Worm (Caenorhabditis elegans) whole organism, late embryonic: ENCODE results near the gene C50E10.2.
A peak's percentile ranks its signal among the peaks of the same experiment; 100 is the strongest.

Source experiments
- T23F11.4 ChIP-seq: fragments of 200-800 bp; sonication (Bioruptor generic); optimal IDR thresholded peaks from 2 replicates; lab custom pipeline; 2018; ENCODE audit warnings: mild to moderate bottlenecking, missing genetic modification characterization, missing compliant biosample characterization
- Y22D7AL.16 ChIP-seq: sonication (generic microtip); optimal IDR thresholded peaks from 2 replicates; lab custom pipeline; 2016; ENCODE audit warnings: missing genetic modification characterization, missing compliant biosample characterization
- ceh-14 ChIP-seq: sonication (generic microtip); optimal IDR thresholded peaks from 2 replicates; lab custom pipeline; 2016; ENCODE audit warnings: missing genotype, missing genetic modification characterization, missing compliant biosample characterization
- ceh-18 ChIP-seq: sonication (generic microtip); optimal IDR thresholded peaks from 2 replicates; lab custom pipeline; 2016; ENCODE audit warnings: missing genetic modification characterization, missing compliant biosample characterization
- ceh-19 ChIP-seq: fragments of 200-800 bp; sonication (Bioruptor generic); optimal IDR thresholded peaks from 2 replicates; lab custom pipeline; 2018; ENCODE audit warnings: mild to moderate bottlenecking, missing genetic modification characterization, missing compliant biosample characterization
- ceh-2 ChIP-seq: sonication (generic microtip); optimal IDR thresholded peaks from 2 replicates; lab custom pipeline; 2016; ENCODE audit warnings: missing genotype, missing genetic modification characterization, missing compliant biosample characterization
- ceh-22 ChIP-seq: sonication (generic microtip); optimal IDR thresholded peaks from 2 replicates; lab custom pipeline; 2017; ENCODE audit warnings: missing biosample characterization, missing genetic modification characterization
- ceh-34 ChIP-seq: sonication (generic microtip); optimal IDR thresholded peaks from 2 replicates; lab custom pipeline; 2016; ENCODE audit warnings: mild to moderate bottlenecking, missing genetic modification characterization, missing compliant biosample characterization
- ceh-48 ChIP-seq: sonication (generic microtip); optimal IDR thresholded peaks from 2 replicates; lab custom pipeline; 2016; ENCODE audit warnings: missing genetic modification characterization, inconsistent platforms, missing compliant biosample characterization
- che-1 ChIP-seq: sonication (generic microtip); optimal IDR thresholded peaks from 2 replicates; lab custom pipeline; 2016; ENCODE audit warnings: mild to moderate bottlenecking, missing genetic modification characterization, missing compliant biosample characterization
- dmd-4 ChIP-seq: sonication (generic microtip); optimal IDR thresholded peaks from 2 replicates; lab custom pipeline; 2016; ENCODE audit warnings: borderline replicate concordance, missing genetic modification characterization, missing compliant biosample characterization
- elt-4 ChIP-seq: sonication (generic microtip); optimal IDR thresholded peaks from 2 replicates; lab custom pipeline; 2016; ENCODE audit warnings: missing genetic modification characterization, missing compliant biosample characterization
- eyg-1 ChIP-seq: sonication (generic microtip); optimal IDR thresholded peaks from 2 replicates; lab custom pipeline; 2016; ENCODE audit warnings: missing genotype, missing genetic modification characterization, missing compliant biosample characterization
- fax-1 ChIP-seq: sonication (generic microtip); optimal IDR thresholded peaks from 2 replicates; lab custom pipeline; 2016; ENCODE audit warnings: missing genotype, missing genetic modification characterization, missing compliant biosample characterization
- fkh-10 ChIP-seq: fragments of 150-350 bp; optimal IDR thresholded peaks from 2 replicates; lab custom pipeline; 2014; ENCODE audit warnings: missing biosample characterization, missing genetic modification reagents, missing genetic modification characterization
- gmeb-2 ChIP-seq: sonication (generic microtip); optimal IDR thresholded peaks from 2 replicates; lab custom pipeline; 2016; ENCODE audit warnings: missing genetic modification characterization, inconsistent platforms, missing compliant biosample characterization
- hlh-30 ChIP-seq: sonication (generic microtip); optimal IDR thresholded peaks from 2 replicates; lab custom pipeline; 2017; ENCODE audit warnings: antibody characterized with exemption, missing genetic modification characterization, missing compliant biosample characterization; ENCODE audit not compliant: insufficient read depth
- hlh-6 ChIP-seq: sonication (generic microtip); optimal IDR thresholded peaks from 2 replicates; lab custom pipeline; 2016; ENCODE audit warnings: missing genotype, missing genetic modification characterization, missing compliant biosample characterization
- hlh-8 ChIP-seq: sonication (generic microtip); optimal IDR thresholded peaks from 2 replicates; lab custom pipeline; 2016; ENCODE audit warnings: missing genotype, missing genetic modification characterization, missing compliant biosample characterization
- lim-6 ChIP-seq: sonication (generic microtip); optimal IDR thresholded peaks from 2 replicates; lab custom pipeline; 2016; ENCODE audit warnings: missing genetic modification characterization, missing compliant biosample characterization
- madf-2 ChIP-seq: sonication (generic microtip); optimal IDR thresholded peaks from 2 replicates; lab custom pipeline; 2017; ENCODE audit warnings: missing genetic modification characterization, missing compliant biosample characterization
- nfya-1 ChIP-seq: sonication (generic microtip); optimal IDR thresholded peaks from 2 replicates; lab custom pipeline; 2017; ENCODE audit warnings: missing genetic modification characterization, mild to moderate bottlenecking, missing compliant biosample characterization, antibody characterized with exemption, moderate library complexity
- odd-2 ChIP-seq: sonication (generic microtip); optimal IDR thresholded peaks from 2 replicates; lab custom pipeline; 2017; ENCODE audit warnings: antibody characterized with exemption, mild to moderate bottlenecking, missing genetic modification characterization, missing compliant biosample characterization
- pax-1 ChIP-seq: fragments of 150-350 bp; optimal IDR thresholded peaks from 2 replicates; lab custom pipeline; 2014; ENCODE audit warnings: missing biosample characterization, missing genetic modification characterization
- pha-4 ChIP-seq: fragments of 150-350 bp; optimal IDR thresholded peaks from 2 replicates; lab custom pipeline; 2018; ENCODE audit warnings: missing biosample characterization, missing genetic modification reagents, missing genetic modification characterization
- pqm-1 ChIP-seq: sonication (generic microtip); optimal IDR thresholded peaks from 2 replicates; lab custom pipeline; 2016; ENCODE audit warnings: missing genetic modification characterization, missing compliant biosample characterization
- sdc-2 ChIP-seq: sonication (generic microtip); optimal IDR thresholded peaks from 2 replicates; lab custom pipeline; 2016; ENCODE audit warnings: missing genotype, missing genetic modification characterization, missing compliant biosample characterization
- sox-2 ChIP-seq: fragments of 200-800 bp; sonication (Bioruptor generic); IDR thresholded peaks from 2 replicates; pipeline ENCODE4 v1.3.6; 2022; ENCODE audit warnings: missing genetic modification reagents, missing genetic modification characterization, missing compliant biosample characterization
- sox-4 ChIP-seq: sonication (generic microtip); optimal IDR thresholded peaks from 2 replicates; lab custom pipeline; 2017; ENCODE audit warnings: mild to moderate bottlenecking, missing genetic modification characterization, inconsistent platforms, missing compliant biosample characterization
- tbx-7 ChIP-seq: sonication (generic microtip); optimal IDR thresholded peaks from 2 replicates; lab custom pipeline; 2016; ENCODE audit warnings: missing genotype, missing genetic modification characterization, missing compliant biosample characterization
- ttx-3 ChIP-seq: sonication (generic microtip); optimal IDR thresholded peaks from 2 replicates; lab custom pipeline; 2016; ENCODE audit warnings: missing genetic modification reagents, missing genetic modification characterization, missing compliant biosample characterization
- unc-42 ChIP-seq: sonication (generic microtip); optimal IDR thresholded peaks from 2 replicates; lab custom pipeline; 2016; ENCODE audit warnings: missing genotype, missing genetic modification characterization, missing compliant biosample characterization

Gene C50E10.2

DNA sequence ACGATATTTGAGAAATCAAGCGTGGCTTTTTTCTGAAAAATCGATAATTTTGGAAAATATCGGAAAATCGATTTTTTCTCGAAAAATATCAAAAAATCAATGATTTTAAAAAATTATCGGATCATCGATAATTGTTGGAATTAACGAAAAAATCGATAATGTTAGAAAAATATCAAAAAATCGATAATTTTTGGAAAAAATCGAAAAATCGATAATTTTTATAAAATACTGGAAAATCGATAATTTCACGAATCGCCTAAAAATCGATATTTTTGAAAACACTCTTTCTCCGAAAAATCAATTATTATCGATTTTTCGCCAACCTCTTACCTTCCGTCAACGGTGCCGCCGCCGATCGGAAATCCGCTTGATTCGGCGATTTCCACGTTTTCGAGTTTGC lies 8.3 kb downstream of the C50E10.2 start:
- peak; percentile 68 for TF ChIP-seq ceh-48 (tag; lab: Kevin White, UChicago)
- TF ChIP-seq elt-4 (tag; lab: Kevin White, UChicago), result no peak
- no peak for TF ChIP-seq ceh-14 (tag; lab: Kevin White, UChicago)
- no peak for TF ChIP-seq pha-4 (tag; lab: Kevin White, UChicago)
- no peak for TF ChIP-seq ceh-18 (tag; lab: Kevin White, UChicago)

DNA sequence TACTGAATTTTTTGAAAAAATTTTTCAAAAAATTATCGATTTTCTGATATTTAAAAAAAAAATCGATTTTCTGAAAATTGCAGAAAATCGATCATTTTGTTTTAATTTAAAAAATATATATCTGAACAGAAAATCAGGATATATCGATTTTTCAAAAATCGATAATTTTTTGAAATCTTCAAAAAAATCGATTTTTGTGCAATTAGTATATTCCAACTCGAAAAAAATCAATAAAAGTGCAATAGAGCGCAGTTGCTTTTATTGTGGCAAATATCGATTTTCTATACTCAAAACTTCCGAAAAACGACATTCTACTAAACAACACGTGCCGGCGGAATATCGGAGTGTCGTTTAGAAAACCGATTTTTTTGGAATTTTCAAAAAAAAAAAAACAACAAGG lies 8.8 kb downstream of the C50E10.2 start:
- TF ChIP-seq sdc-2 (tag; lab: Kevin White, UChicago), result no peak
- TF ChIP-seq ceh-48 (tag; lab: Kevin White, UChicago), result peak; percentile 3

DNA sequence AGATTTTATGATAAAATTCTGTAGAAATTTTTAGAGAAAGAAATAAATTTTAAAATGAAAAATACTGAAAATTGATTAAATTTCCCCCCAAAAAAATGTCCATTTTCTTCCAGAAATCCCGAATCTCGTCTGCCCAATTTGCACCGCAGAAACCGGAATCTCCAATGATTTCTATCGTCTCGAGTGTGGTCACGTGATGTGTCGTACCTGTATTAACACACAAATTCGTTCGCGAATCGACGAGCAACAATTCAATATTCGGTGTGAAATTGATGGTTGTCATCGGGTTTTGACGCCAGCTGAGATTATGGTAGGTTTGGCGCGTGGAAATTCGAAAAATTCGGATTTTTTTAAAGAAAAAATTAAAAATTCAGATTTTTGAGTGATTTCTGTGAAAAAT lies 12.9 kb downstream of the C50E10.2 start:
- TF ChIP-seq hlh-30 (tag; lab: Kevin White, UChicago), result peak; percentile 60
- TF ChIP-seq odd-2 (tag; lab: Kevin White, UChicago), result no peak

DNA sequence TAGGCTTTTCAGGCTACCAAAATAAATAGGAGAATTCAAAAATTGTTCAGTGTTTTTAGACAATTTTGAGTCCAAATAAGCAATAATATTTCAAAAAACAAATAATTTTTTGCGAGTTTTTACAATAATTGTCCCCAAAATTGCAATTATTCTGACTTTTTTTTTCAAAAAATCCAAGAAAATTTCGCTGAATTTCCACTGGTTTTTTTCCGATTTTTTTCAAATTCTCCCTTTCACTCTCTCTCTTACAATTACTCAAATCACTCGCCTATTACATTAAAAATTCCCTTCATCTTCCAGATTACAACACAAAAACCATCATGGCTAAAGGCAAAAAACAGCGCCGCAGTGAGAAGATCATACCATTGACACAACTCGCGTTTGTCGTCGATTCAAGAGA lies 20.4 kb downstream of the C50E10.2 start, which contains the start of gene Y57A10A.31:
Gene Y57A10A.31, plus strand, starts transcription at position 301 of the 400 bp plus-strand sequence.
- TF ChIP-seq pax-1 (tag; lab: Kevin White, UChicago), result no peak
- TF ChIP-seq madf-2 (tag; lab: Kevin White, UChicago), result no peak

DNA sequence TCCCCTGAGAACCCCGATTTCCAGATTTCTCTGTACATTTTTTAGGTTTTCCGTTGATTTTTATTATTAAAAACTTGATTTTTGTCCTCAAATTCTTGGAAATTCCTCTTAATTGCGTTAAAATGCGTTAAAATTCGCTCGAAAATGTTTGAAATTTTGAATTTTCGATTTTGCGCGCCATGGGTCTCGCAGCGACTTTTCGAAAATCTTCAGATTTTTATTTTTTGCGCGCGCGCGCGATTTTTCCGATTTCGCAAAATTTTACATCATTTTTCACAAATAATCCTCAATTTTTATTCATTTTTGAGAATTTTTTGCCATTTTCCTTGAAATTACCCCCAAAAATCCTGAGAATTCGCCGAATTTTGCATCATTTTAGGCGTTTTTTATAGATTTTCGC lies 25.5 kb downstream of the C50E10.2 start:
- TF ChIP-seq pqm-1 (tag; lab: Kevin White, UChicago) (no peak), sox-4 (tag; lab: Kevin White, UChicago) (no peak), Y22D7AL.16 (tag; lab: Kevin White, UChicago) (no peak), fkh-10 (no peak), dmd-4 (no peak), ceh-2 (tag; lab: Kevin White, UChicago) (no peak), ceh-19 (GFP tag; lab: Kevin White, UChicago) (no peak), sox-2 (GFP tag; lab: Robert Waterston, UW) (no peak), tbx-7 (tag; lab: Kevin White, UChicago) (no peak), ttx-3 (tag; lab: Kevin White, UChicago) (no peak), ceh-48 (tag; lab: Kevin White, UChicago) (no peak), lim-6 (tag; lab: Kevin White, UChicago) (no peak), gmeb-2 (no peak), T23F11.4 (no peak), ceh-34 (tag; lab: Kevin White, UChicago) (no peak), ceh-22 (no peak), hlh-6 (tag; lab: Kevin White, UChicago) (no peak)

DNA sequence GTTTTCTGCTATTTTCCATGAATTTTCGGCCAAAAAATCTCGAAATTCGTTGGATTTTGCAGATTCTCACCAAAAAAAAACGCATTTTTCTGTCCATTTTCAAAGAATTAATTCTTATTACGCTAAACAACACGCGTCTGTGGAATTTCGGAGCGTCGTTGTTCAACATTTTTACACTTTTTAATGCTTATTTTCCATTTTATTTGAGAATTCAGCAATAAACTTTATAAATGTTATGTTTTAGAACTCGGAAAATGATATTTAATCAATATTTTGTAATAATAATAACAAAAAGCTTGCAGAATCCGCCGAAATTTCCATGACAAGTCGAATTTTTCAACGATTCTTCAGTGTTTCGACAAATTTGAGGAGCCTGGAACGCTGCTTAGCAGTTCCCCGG lies 29.2 kb downstream of the C50E10.2 start, which contains the start of gene ife-5:
Gene ife-5, plus strand, starts transcription at position 301 of the 400 bp plus-strand sequence.
- TF ChIP-seq hlh-6 (tag; lab: Kevin White, UChicago) (no peak), eyg-1 (tag; lab: Kevin White, UChicago) (no peak), fax-1 (tag; lab: Kevin White, UChicago) (no peak), che-1 (no peak), nfya-1 (tag; lab: Kevin White, UChicago) (no peak)

DNA sequence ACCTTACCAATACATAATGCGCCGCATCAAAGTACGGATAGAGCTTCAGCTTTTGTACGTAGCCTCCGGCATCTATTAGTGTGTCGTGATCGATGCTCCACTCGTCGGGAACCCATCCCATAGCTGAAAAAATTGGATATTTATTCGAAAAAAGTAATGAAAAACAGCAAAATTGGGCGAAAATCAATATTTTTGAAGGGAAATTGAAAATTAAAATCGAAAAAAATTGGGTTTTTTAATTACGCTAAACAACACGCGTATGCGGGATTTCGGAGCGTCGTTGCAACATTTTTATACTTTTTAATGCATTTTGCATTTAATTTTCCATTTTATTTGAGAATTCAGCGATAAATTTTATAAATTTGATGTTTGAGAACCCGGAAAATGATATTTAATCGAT lies 30.3 kb downstream of the C50E10.2 start, which contains the start of the genes tric-1B.2 and Y57A10A.29:
Gene tric-1B.2, minus strand, starts transcription at position 129 of the 400 bp plus-strand sequence.
Gene Y57A10A.29, plus strand, starts transcription at position 303 of the 400 bp plus-strand sequence.
- TF ChIP-seq unc-42 (tag; lab: Kevin White, UChicago), result peak; percentile 61
- no peak for TF ChIP-seq hlh-8 (tag; lab: Kevin White, UChicago)
